ENCODE assay signal across 5 worm cellular contexts in genomic region chrX:498640-499039, ce11.
A peak's percentile ranks its signal among the peaks of the same experiment; 100 is the strongest.
TF ChIP-seq lines count a peak whose summit lies in the region.

No protein-coding gene starts in this region.

TF ChIP-seq in whole organism, L1 larva, 84 proteins besides CTCF, POLR2A, EP300 and RAD21 (continues in another document):
- TF ChIP-seq ceh-82 (tag; optimal IDR thresholded peaks at IDR 0.05; lab: Kevin White, UChicago) (no peak), lin-35 (GFP tag; optimal IDR thresholded peaks at IDR 0.05; lab: Kevin White, UChicago) (peak in 1 of 2 experiments; percentile 17), nhr-85 (tag; lab: Kevin White, UChicago) (peak; percentile 85), blmp-1 (tag; optimal IDR thresholded peaks at IDR 0.05; lab: Kevin White, UChicago) (peak; percentile 81), sptf-1 (tag; optimal IDR thresholded peaks at IDR 0.05; lab: Kevin White, UChicago) (no peak), nhr-19 (GFP tag; conservative IDR thresholded peaks at IDR 0.05; lab: Robert Waterston, UW) (no peak), ama-1 (optimal IDR thresholded peaks at IDR 0.05; lab: Kevin White, UChicago) (no peak), nhr-20 (tag; optimal IDR thresholded peaks at IDR 0.05; lab: Kevin White, UChicago) (peak; percentile 14), unc-62 (GFP tag; optimal IDR thresholded peaks at IDR 0.05; lab: Kevin White, UChicago) (no peak), nhr-28 (tag; optimal IDR thresholded peaks at IDR 0.05; lab: Kevin White, UChicago) (no peak), vab-15 (tag; optimal IDR thresholded peaks at IDR 0.05; lab: Kevin White, UChicago) (peak; percentile 51), elt-3 (tag; optimal IDR thresholded peaks at IDR 0.05; lab: Kevin White, UChicago) (peak in 4 of 6 experiments; percentile 39 to 81 (median 62)), hpl-2 (GFP tag; optimal IDR thresholded peaks at IDR 0.05; lab: Kevin White, UChicago) (no peak), grh-1 (GFP tag; IDR thresholded peaks at IDR 0.05; lab: Robert Waterston, UW) (no peak), fkh-4 (tag; optimal IDR thresholded peaks at IDR 0.05; lab: Kevin White, UChicago; ENCODE audit: borderline replicate concordance) (no peak), lsy-2 (tag; optimal IDR thresholded peaks at IDR 0.05; lab: Kevin White, UChicago) (peak in 1 of 2 experiments; percentile 43), C16A3.4 (tag; optimal IDR thresholded peaks at IDR 0.05; lab: Kevin White, UChicago) (no peak), ztf-11 (tag; optimal IDR thresholded peaks at IDR 0.05; lab: Kevin White, UChicago) (no peak), nhr-12 (tag; optimal IDR thresholded peaks at IDR 0.05; lab: Kevin White, UChicago) (no peak)

TF ChIP-seq in whole organism, L2 larva, 48 proteins besides CTCF, POLR2A, EP300 and RAD21:
- TF ChIP-seq alr-1 (tag; optimal IDR thresholded peaks at IDR 0.05; lab: Kevin White, UChicago) = no peak
- peak; percentile 13 for TF ChIP-seq nhr-21 (tag; optimal IDR thresholded peaks at IDR 0.05; lab: Kevin White, UChicago)
- no peak for TF ChIP-seq skn-1 (tag; optimal IDR thresholded peaks at IDR 0.05; lab: Kevin White, UChicago)
- no peak for TF ChIP-seq ZK546.5 (tag; optimal IDR thresholded peaks at IDR 0.05; lab: Kevin White, UChicago)
- peak; percentile 7 for TF ChIP-seq blmp-1 (tag; optimal IDR thresholded peaks at IDR 0.05; lab: Kevin White, UChicago; ENCODE audit: insufficient read depth)
- peak in 1 of 2 experiments; percentile 30 for TF ChIP-seq lsy-2 (tag; optimal IDR thresholded peaks at IDR 0.05; lab: Kevin White, UChicago)
- peak; percentile 16 for TF ChIP-seq sma-9 (GFP tag; optimal IDR thresholded peaks at IDR 0.05; lab: Kevin White, UChicago)
- no peak for TF ChIP-seq sma-9 (tag; optimal IDR thresholded peaks at IDR 0.05; lab: Kevin White, UChicago)
- no peak for TF ChIP-seq ama-1 (optimal IDR thresholded peaks at IDR 0.05; lab: Kevin White, UChicago)
- no peak for TF ChIP-seq nhr-129 (tag; optimal IDR thresholded peaks at IDR 0.05; lab: Kevin White, UChicago)
- no peak for TF ChIP-seq nhr-237 (tag; optimal IDR thresholded peaks at IDR 0.05; lab: Kevin White, UChicago)
- TF ChIP-seq sma-3 (GFP tag; optimal IDR thresholded peaks at IDR 0.05; lab: Kevin White, UChicago) = peak; percentile 27
- TF ChIP-seq elt-3 (tag; optimal IDR thresholded peaks at IDR 0.05; lab: Kevin White, UChicago) = no peak
- peak; percentile 11 for TF ChIP-seq gmeb-1 (tag; optimal IDR thresholded peaks at IDR 0.05; lab: Kevin White, UChicago)
- TF ChIP-seq nhr-23 (tag; optimal IDR thresholded peaks at IDR 0.05; lab: Kevin White, UChicago) = no peak
- no peak for TF ChIP-seq mdl-1 (tag; optimal IDR thresholded peaks at IDR 0.05; lab: Kevin White, UChicago)
- no peak for TF ChIP-seq mbf-1 (tag; optimal IDR thresholded peaks at IDR 0.05; lab: Kevin White, UChicago)
- TF ChIP-seq nhr-25 (tag; optimal IDR thresholded peaks at IDR 0.05; lab: Kevin White, UChicago) = peak; percentile 60

TF ChIP-seq in whole organism, L3 larva, 47 proteins besides CTCF, POLR2A, EP300 and RAD21:
- peak; percentile 24 for TF ChIP-seq nhr-43 (tag; optimal IDR thresholded peaks at IDR 0.05; lab: Kevin White, UChicago; ENCODE audit: poor library complexity, severe bottlenecking)
- no peak for TF ChIP-seq elt-3 (tag; optimal IDR thresholded peaks at IDR 0.05; lab: Kevin White, UChicago)
- TF ChIP-seq nhr-23 (tag; optimal IDR thresholded peaks at IDR 0.05; lab: Kevin White, UChicago) = peak; percentile 19
- peak; percentile 9 for TF ChIP-seq nhr-25 (tag; optimal IDR thresholded peaks at IDR 0.05; lab: Kevin White, UChicago)
- TF ChIP-seq fkh-10 (GFP tag; optimal IDR thresholded peaks at IDR 0.05; lab: Kevin White, UChicago) = no peak
- no peak for TF ChIP-seq nhr-237 (tag; optimal IDR thresholded peaks at IDR 0.05; lab: Kevin White, UChicago)
- peak; percentile 28 for TF ChIP-seq nfya-1 (tag; optimal IDR thresholded peaks at IDR 0.05; lab: Kevin White, UChicago; ENCODE audit: insufficient read depth)
- peak; percentile 80 for TF ChIP-seq ceh-28 (tag; optimal IDR thresholded peaks at IDR 0.05; lab: Kevin White, UChicago)
- no peak for TF ChIP-seq nhr-11 (tag; optimal IDR thresholded peaks at IDR 0.05; lab: Kevin White, UChicago)
- TF ChIP-seq lin-39 (tag; optimal IDR thresholded peaks at IDR 0.05; lab: Kevin White, UChicago) = peak; percentile 5

TF ChIP-seq in whole organism, L4 larva, 104 proteins besides CTCF, POLR2A, EP300 and RAD21:
- peak; percentile 33 for TF ChIP-seq nhr-28 (tag; optimal IDR thresholded peaks at IDR 0.05; lab: Kevin White, UChicago)
- no peak for TF ChIP-seq nhr-11 (tag; optimal IDR thresholded peaks at IDR 0.05; lab: Kevin White, UChicago)

TF ChIP-seq in whole organism, mixed stage, embryonic, 35 proteins besides CTCF, POLR2A, EP300 and RAD21:
- TF ChIP-seq zip-8 (tag; optimal IDR thresholded peaks at IDR 0.05; lab: Kevin White, UChicago) = no peak
- TF ChIP-seq unc-62 (GFP tag; optimal IDR thresholded peaks at IDR 0.05; lab: Kevin White, UChicago) = peak; percentile 2

Comparison
In these comparisons a context has a peak if more than half of its experiments do, and no peak if none do; other contexts are left out.
1. Of the 29 proteins assayed by ChIP-seq in both whole organism, L4 larva and whole organism, L1 larva: peak only in whole organism, L4 larva: nhr-28; only in whole organism, L1 larva: mep-1; in both: none; in neither: 25; mixed calls (peak in some experiments, not most) for 2.